Worm (Caenorhabditis elegans) whole organism, L2 larva: Measurements from ENCODE around the gene F46G10.4.

Source experiments
- C34F6.9 ChIP-seq: fragments of 150-350 bp; optimal IDR thresholded peaks from 2 replicates; lab custom pipeline; 2014; ENCODE audit warnings: missing biosample characterization, missing genetic modification characterization
- F13H6.1 ChIP-seq: sonication (generic microtip); optimal IDR thresholded peaks from 2 replicates; lab custom pipeline; 2016; ENCODE audit warnings: missing genetic modification characterization, missing compliant biosample characterization
- R02D3.7 ChIP-seq: fragments of 150-350 bp; optimal IDR thresholded peaks from 2 replicates; lab custom pipeline; 2014; ENCODE audit warnings: missing biosample characterization, missing genetic modification characterization
- Y55F3AM.14 ChIP-seq: fragments of 200-800 bp; sonication (Bioruptor generic); optimal IDR thresholded peaks from 2 replicates; lab custom pipeline; 2018; ENCODE audit warnings: mild to moderate bottlenecking, missing genetic modification characterization, missing compliant biosample characterization
- alr-1 ChIP-seq: fragments of 150-350 bp; optimal IDR thresholded peaks from 2 replicates; lab custom pipeline; 2014; ENCODE audit warnings: missing biosample characterization, missing genetic modification characterization
- blmp-1 ChIP-seq: sonication (generic microtip); optimal IDR thresholded peaks from 2 replicates; lab custom pipeline; 2017; ENCODE audit warnings: missing genetic modification characterization, mild to moderate bottlenecking, missing compliant biosample characterization, antibody characterized with exemption, moderate library complexity; ENCODE audit not compliant: insufficient read depth
- ceh-16 ChIP-seq: fragments of 150-350 bp; optimal IDR thresholded peaks from 2 replicates; lab custom pipeline; 2014; ENCODE audit warnings: missing biosample characterization, missing genetic modification characterization
- crh-2 ChIP-seq: sonication (generic microtip); optimal IDR thresholded peaks from 2 replicates; lab custom pipeline; 2017; ENCODE audit warnings: missing biosample characterization, missing genetic modification characterization
- dmd-4 ChIP-seq: sonication (generic microtip); optimal IDR thresholded peaks from 2 replicates; lab custom pipeline; 2017; ENCODE audit warnings: missing biosample characterization, missing genetic modification characterization
- elt-1 ChIP-seq: fragments of 150-350 bp; optimal IDR thresholded peaks from 2 replicates; lab custom pipeline; 2014; ENCODE audit warnings: missing biosample characterization, missing genetic modification characterization
- elt-3 ChIP-seq: sonication (generic microtip); optimal IDR thresholded peaks from 2 replicates; lab custom pipeline; 2017; ENCODE audit warnings: missing biosample characterization, missing genetic modification characterization
- fos-1 ChIP-seq: fragments of 150-350 bp; optimal IDR thresholded peaks from 2 replicates; lab custom pipeline; 2014; ENCODE audit warnings: missing biosample characterization, missing genetic modification characterization
- gmeb-1 ChIP-seq: fragments of 150-350 bp; optimal IDR thresholded peaks from 2 replicates; lab custom pipeline; 2014; ENCODE audit warnings: missing biosample characterization, missing genetic modification characterization
- lin-11 ChIP-seq: fragments of 150-350 bp; sonication (generic microtip); optimal IDR thresholded peaks from 2 replicates; lab custom pipeline; 2014; ENCODE audit warnings: missing biosample characterization, missing genetic modification characterization, inconsistent platforms, mixed read lengths
- lin-13 ChIP-seq: fragments of 150-350 bp; optimal IDR thresholded peaks from 2 replicates; lab custom pipeline; 2014; ENCODE audit warnings: missing biosample characterization, missing genetic modification reagents, missing genetic modification characterization
- lin-39 ChIP-seq: fragments of 150-350 bp; optimal IDR thresholded peaks from 2 replicates; lab custom pipeline; 2014; ENCODE audit warnings: missing biosample characterization, missing genetic modification reagents, missing genetic modification characterization
- lsy-2 ChIP-seq, 2 experiments: fragments of 150-350 bp in 1 of 2; sonication (generic microtip) in 1 of 2; optimal IDR thresholded peaks; 2 replicates each; lab custom pipeline; 2014 to 2017; ENCODE audit warnings: missing biosample characterization in 2 of 2, missing genetic modification characterization in 2 of 2
- mab-5 ChIP-seq: fragments of 150-350 bp; optimal IDR thresholded peaks from 2 replicates; lab custom pipeline; 2014; ENCODE audit warnings: missing biosample characterization, missing genetic modification characterization
- mbf-1 ChIP-seq: sonication (generic microtip); optimal IDR thresholded peaks from 2 replicates; lab custom pipeline; 2017; ENCODE audit warnings: missing biosample characterization, missing genetic modification characterization
- mdl-1 ChIP-seq, 2 experiments: fragments of 150-350 bp in 1 of 2; sonication (generic microtip) in 1 of 2; optimal IDR thresholded peaks; 2 replicates each; lab custom pipeline; 2017; ENCODE audit warnings: missing biosample characterization in 2 of 2, missing genetic modification characterization in 2 of 2
- nhr-10 ChIP-seq: sonication (generic microtip); optimal IDR thresholded peaks from 2 replicates; lab custom pipeline; 2017; ENCODE audit warnings: missing biosample characterization, missing genetic modification characterization
- nhr-11 ChIP-seq: fragments of 150-350 bp; optimal IDR thresholded peaks from 2 replicates; lab custom pipeline; 2014; ENCODE audit warnings: missing biosample characterization, missing genetic modification characterization
- nhr-12 ChIP-seq: fragments of 150-350 bp; optimal IDR thresholded peaks from 2 replicates; lab custom pipeline; 2014; ENCODE audit warnings: missing biosample characterization, missing genetic modification characterization
- nhr-129 ChIP-seq: fragments of 150-350 bp; optimal IDR thresholded peaks from 2 replicates; lab custom pipeline; 2014; ENCODE audit warnings: missing biosample characterization, missing genetic modification characterization
- nhr-21 ChIP-seq: fragments of 150-350 bp; optimal IDR thresholded peaks from 2 replicates; lab custom pipeline; 2014; ENCODE audit warnings: missing biosample characterization, missing genetic modification characterization
- nhr-237 ChIP-seq: fragments of 150-350 bp; optimal IDR thresholded peaks from 2 replicates; lab custom pipeline; 2014; ENCODE audit warnings: missing biosample characterization, missing genetic modification characterization
- nhr-25 ChIP-seq: fragments of 150-350 bp; sonication (generic microtip); optimal IDR thresholded peaks from 3 replicates; lab custom pipeline; 2014; ENCODE audit warnings: missing biosample characterization, missing genetic modification characterization
- nhr-6 ChIP-seq: fragments of 150-350 bp; optimal IDR thresholded peaks from 2 replicates; lab custom pipeline; 2014; ENCODE audit warnings: missing biosample characterization, missing genetic modification characterization
- nhr-77 ChIP-seq: fragments of 150-350 bp; optimal IDR thresholded peaks from 2 replicates; lab custom pipeline; 2014; ENCODE audit warnings: missing biosample characterization, missing genetic modification characterization
- sem-4 ChIP-seq: fragments of 150-350 bp; optimal IDR thresholded peaks from 2 replicates; lab custom pipeline; 2014; ENCODE audit warnings: missing biosample characterization, missing genetic modification reagents, missing genetic modification characterization
- skn-1 ChIP-seq: sonication (generic microtip); optimal IDR thresholded peaks from 2 replicates; lab custom pipeline; 2017; ENCODE audit warnings: missing biosample characterization, missing genetic modification characterization
- sma-3 ChIP-seq: sonication (generic microtip); optimal IDR thresholded peaks from 2 replicates; lab custom pipeline; 2016; ENCODE audit warnings: missing genetic modification reagents, missing genetic modification characterization, missing compliant biosample characterization
- sma-9 ChIP-seq, 2 experiments: fragments of 150-350 bp in 1 of 2; sonication (generic microtip) in 1 of 2; optimal IDR thresholded peaks; 2 replicates each; lab custom pipeline; 2014 to 2016; ENCODE audit warnings: missing genetic modification characterization in 2 of 2, mild to moderate bottlenecking in 1 of 2, missing biosample characterization in 1 of 2, missing compliant biosample characterization in 1 of 2, missing genetic modification reagents in 1 of 2, moderate library complexity in 1 of 2
- snpc-4 ChIP-seq: fragments of 150-350 bp; optimal IDR thresholded peaks from 2 replicates; lab custom pipeline; 2014; ENCODE audit warnings: missing biosample characterization, missing genetic modification characterization
- unc-39 ChIP-seq: fragments of 150-350 bp; optimal IDR thresholded peaks from 2 replicates; lab custom pipeline; 2014; ENCODE audit warnings: missing biosample characterization, missing genetic modification characterization
- unc-62 ChIP-seq: fragments of 150-350 bp; optimal IDR thresholded peaks from 2 replicates; lab custom pipeline; 2014; ENCODE audit warnings: missing biosample characterization, missing genetic modification reagents, missing genetic modification characterization
- zag-1 ChIP-seq: fragments of 150-350 bp; optimal IDR thresholded peaks from 2 replicates; lab custom pipeline; 2014; ENCODE audit warnings: missing biosample characterization, missing genetic modification characterization
- ztf-1 ChIP-seq: fragments of 200-800 bp; sonication (Bioruptor generic); conservative IDR thresholded peaks from 2 replicates; pipeline ENCODE4 v1.3.6; 2022; ENCODE audit warnings: missing genetic modification characterization, missing compliant biosample characterization
- ztf-11 ChIP-seq: sonication (generic microtip); optimal IDR thresholded peaks from 2 replicates; lab custom pipeline; 2017; ENCODE audit warnings: missing biosample characterization, missing genetic modification characterization

F46G10.4 gene

ce11 chrX:13366955-13367354 is 33.1 kb downstream of the F46G10.4 start:
- TF ChIP-seq nhr-21 (tag; lab: Kevin White, UChicago) (no peak), R02D3.7 (tag; lab: Kevin White, UChicago) (no peak), nhr-11 (tag; lab: Kevin White, UChicago) (no peak), elt-1 (no peak), lin-39 (tag; lab: Kevin White, UChicago) (no peak), sem-4 (tag; lab: Kevin White, UChicago) (no peak), nhr-10 (tag; lab: Kevin White, UChicago) (no peak), sma-3 (no peak), lin-13 (no peak), lin-11 (tag; lab: Kevin White, UChicago) (no peak), Y55F3AM.14 (no peak), nhr-12 (tag; lab: Kevin White, UChicago) (no peak), fos-1 (tag; lab: Kevin White, UChicago) (no peak), alr-1 (tag; lab: Kevin White, UChicago) (no peak), elt-3 (tag; lab: Kevin White, UChicago) (no peak), unc-39 (tag; lab: Kevin White, UChicago) (no peak), blmp-1 (tag; lab: Kevin White, UChicago) (no peak), nhr-129 (tag; lab: Kevin White, UChicago) (peak; percentile 66), ceh-16 (no peak), gmeb-1 (tag; lab: Kevin White, UChicago) (no peak), ztf-11 (tag; lab: Kevin White, UChicago) (no peak), crh-2 (tag; lab: Kevin White, UChicago) (peak; percentile 27), dmd-4 (tag; lab: Kevin White, UChicago) (no peak), sma-9 (GFP tag; optimal IDR thresholded peaks at IDR 0.05; lab: Kevin White, UChicago) (peak; percentile 34), sma-9 (tag; optimal IDR thresholded peaks at IDR 0.05; lab: Kevin White, UChicago) (no peak)

ce11 chrX:13368283-13368682 is 34.4 kb downstream of the F46G10.4 start:
- TF ChIP-seq dmd-4 (tag; lab: Kevin White, UChicago) (no peak), nhr-11 (tag; lab: Kevin White, UChicago) (no peak), ztf-1 (GFP tag; lab: Robert Waterston, UW) (no peak), nhr-129 (tag; lab: Kevin White, UChicago) (no peak), snpc-4 (tag; lab: Kevin White, UChicago) (no peak), sma-9 (GFP tag; optimal IDR thresholded peaks at IDR 0.05; lab: Kevin White, UChicago) (peak; percentile 83), sma-9 (tag; optimal IDR thresholded peaks at IDR 0.05; lab: Kevin White, UChicago) (no peak), nhr-237 (tag; lab: Kevin White, UChicago) (no peak), unc-62 (no peak), lin-39 (tag; lab: Kevin White, UChicago) (no peak), sma-3 (no peak), gmeb-1 (tag; lab: Kevin White, UChicago) (no peak), lsy-2 (tag; optimal IDR thresholded peaks at IDR 0.05; lab: Kevin White, UChicago) (no peak), Y55F3AM.14 (no peak), zag-1 (tag; lab: Kevin White, UChicago) (no peak), nhr-21 (tag; lab: Kevin White, UChicago) (no peak), nhr-25 (tag; lab: Kevin White, UChicago) (no peak), mab-5 (tag; lab: Kevin White, UChicago) (no peak), skn-1 (tag; lab: Kevin White, UChicago) (no peak), mbf-1 (tag; lab: Kevin White, UChicago) (no peak), mdl-1 (tag; optimal IDR thresholded peaks at IDR 0.05; lab: Kevin White, UChicago) (no peak), sem-4 (tag; lab: Kevin White, UChicago) (no peak), ceh-16 (no peak), blmp-1 (tag; lab: Kevin White, UChicago) (peak; percentile 1), nhr-6 (tag; lab: Kevin White, UChicago) (no peak), F13H6.1 (tag; lab: Kevin White, UChicago) (no peak), nhr-77 (tag; lab: Kevin White, UChicago) (no peak), fos-1 (tag; lab: Kevin White, UChicago) (peak; percentile 89), crh-2 (tag; lab: Kevin White, UChicago) (peak; percentile 39), elt-1 (no peak), elt-3 (tag; lab: Kevin White, UChicago) (no peak), C34F6.9 (tag; lab: Kevin White, UChicago) (no peak)
